Worm (Caenorhabditis elegans) whole organism, L4 larva: ENCODE measurements around the gene irld-62.

Experiments used
- aha-1 ChIP-seq: fragments of 150-350 bp; peaks from one replicate; lab custom pipeline; 2014; ENCODE audit warnings: missing biosample characterization, missing genetic modification characterization
- ceh-82 ChIP-seq: sonication (generic microtip); optimal IDR thresholded peaks from 2 replicates; lab custom pipeline; 2017; ENCODE audit warnings: missing biosample characterization, missing genetic modification characterization
- ces-1 ChIP-seq: fragments of 150-350 bp; sonication (generic microtip); optimal IDR thresholded peaks from 4 replicates; lab custom pipeline; 2014; ENCODE audit warnings: missing biosample characterization, missing genetic modification reagents, missing genetic modification characterization
- daf-16 ChIP-seq, 3 experiments: sonication (generic microtip); optimal IDR thresholded peaks; 2 replicates each; lab custom pipeline; 2016 to 2017; ENCODE audit warnings: missing genetic modification characterization in 3 of 3, missing genetic modification reagents in 3 of 3, mild to moderate bottlenecking in 2 of 3, missing compliant biosample characterization in 2 of 3, missing biosample characterization in 1 of 3, moderate library complexity in 1 of 3
- jun-1 ChIP-seq: fragments of 150-350 bp; optimal IDR thresholded peaks from 2 replicates; lab custom pipeline; 2014; ENCODE audit warnings: missing biosample characterization, missing genetic modification reagents, missing genetic modification characterization
- nhr-237 ChIP-seq: sonication (generic microtip); optimal IDR thresholded peaks from 2 replicates; lab custom pipeline; 2017; ENCODE audit warnings: missing biosample characterization, missing genetic modification characterization
- nhr-42 ChIP-seq: fragments of 200-800 bp; sonication (Bioruptor generic); IDR thresholded peaks from 2 replicates; pipeline ENCODE4 v1.3.6; 2022; ENCODE audit warnings: missing genetic modification characterization, missing compliant biosample characterization
- snpc-4 ChIP-seq: fragments of 150-350 bp; optimal IDR thresholded peaks from 2 replicates; lab custom pipeline; 2014; ENCODE audit warnings: missing biosample characterization, missing genetic modification characterization
- unc-62 ChIP-seq, 3 experiments: fragments of 150-350 bp in 1 of 3; sonication (generic microtip); optimal IDR thresholded peaks in 2 of 3; peaks in 1 of 3; 1 replicate in 1 of 3; 2 replicates in 2 of 3; lab custom pipeline; 2014 to 2017; ENCODE audit warnings: missing biosample characterization in 3 of 3, missing genetic modification characterization in 3 of 3, missing genetic modification reagents in 3 of 3, missing genotype in 1 of 3
- zag-1 ChIP-seq: fragments of 150-350 bp; optimal IDR thresholded peaks from 2 replicates; lab custom pipeline; 2014; ENCODE audit warnings: missing biosample characterization, missing genetic modification characterization
- zfp-3 ChIP-seq: fragments of 200-800 bp; sonication (Bioruptor generic); conservative IDR thresholded peaks from 2 replicates; pipeline ENCODE4 v1.3.6; 2022; ENCODE audit warnings: missing genetic modification reagents, missing genetic modification characterization, missing compliant biosample characterization

DNA sequence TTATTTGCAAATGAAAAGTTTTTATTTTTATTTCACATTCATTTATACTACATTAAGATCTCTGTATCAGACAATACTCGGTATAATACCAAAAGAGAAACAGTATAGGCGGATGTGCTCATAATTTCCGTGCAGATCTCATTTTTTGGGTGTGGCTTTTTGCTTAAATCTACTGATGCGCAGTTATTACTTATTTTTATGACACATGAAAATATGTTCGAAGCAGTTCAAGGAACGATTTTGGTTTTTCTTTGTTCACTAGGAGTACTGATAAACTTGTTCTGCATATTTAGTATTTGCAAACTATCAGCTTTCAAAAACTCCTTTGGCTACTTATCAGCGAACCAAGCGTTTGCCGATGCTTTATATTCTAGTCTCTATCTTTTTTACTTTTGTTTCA is 41.5 kb downstream of the irld-62 start, which contains the start of gene srx-58:
- TF ChIP-seq snpc-4 (tag; lab: Kevin White, UChicago) (no peak), zag-1 (no peak), nhr-42 (GFP tag; lab: Robert Waterston, UW) (no peak), jun-1 (tag; lab: Kevin White, UChicago) (no peak), aha-1 (tag; lab: Kevin White, UChicago) (no peak), zfp-3 (GFP tag; lab: Robert Waterston, UW) (no peak), ceh-82 (tag; lab: Kevin White, UChicago) (no peak), ces-1 (GFP tag; lab: Kevin White, UChicago) (no peak), unc-62 (GFP tag; optimal IDR thresholded peaks at IDR 0.05 in 1 of 2; lab: Kevin White, UChicago) (no peak), unc-62 (tag; optimal IDR thresholded peaks at IDR 0.05; lab: Kevin White, UChicago) (no peak), nhr-237 (tag; lab: Kevin White, UChicago) (no peak), daf-16 (GFP tag; optimal IDR thresholded peaks at IDR 0.05; lab: Kevin White, UChicago) (no peak), daf-16 (tag; optimal IDR thresholded peaks at IDR 0.05; lab: Kevin White, UChicago) (no peak)
